Fruit fly (Drosophila melanogaster): ENCODE data around the gene CG2218.

CG2218 gene

DNA sequence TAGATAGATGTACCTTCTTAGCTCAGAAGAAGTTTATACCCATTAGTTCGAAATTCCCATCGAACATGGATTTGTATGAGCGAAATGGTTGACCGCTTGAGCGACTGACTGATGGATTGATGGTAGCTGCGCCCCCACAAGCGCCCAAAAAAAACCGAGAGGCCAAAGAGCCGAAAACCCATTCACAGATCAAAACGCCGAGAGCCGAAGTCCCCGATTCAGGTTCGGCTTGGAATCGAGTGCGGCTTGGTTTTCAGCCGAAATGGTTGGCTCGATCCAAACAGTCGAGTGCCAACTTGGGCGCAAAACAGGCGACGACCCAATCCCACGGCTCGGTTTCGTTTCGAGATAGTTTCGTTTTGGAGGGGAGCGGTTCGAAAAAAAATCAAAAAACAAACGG, 32.1 kb upstream of the CG2218 start (continued):
- no peak for TF ChIP-seq vri (GFP tag; optimal IDR thresholded peaks at IDR 0.05)
- no peak for TF ChIP-seq CG9139 (GFP tag; optimal IDR thresholded peaks at IDR 0.05)
- TF ChIP-seq fd59A (GFP tag; optimal IDR thresholded peaks at IDR 0.05) = no peak

DNA sequence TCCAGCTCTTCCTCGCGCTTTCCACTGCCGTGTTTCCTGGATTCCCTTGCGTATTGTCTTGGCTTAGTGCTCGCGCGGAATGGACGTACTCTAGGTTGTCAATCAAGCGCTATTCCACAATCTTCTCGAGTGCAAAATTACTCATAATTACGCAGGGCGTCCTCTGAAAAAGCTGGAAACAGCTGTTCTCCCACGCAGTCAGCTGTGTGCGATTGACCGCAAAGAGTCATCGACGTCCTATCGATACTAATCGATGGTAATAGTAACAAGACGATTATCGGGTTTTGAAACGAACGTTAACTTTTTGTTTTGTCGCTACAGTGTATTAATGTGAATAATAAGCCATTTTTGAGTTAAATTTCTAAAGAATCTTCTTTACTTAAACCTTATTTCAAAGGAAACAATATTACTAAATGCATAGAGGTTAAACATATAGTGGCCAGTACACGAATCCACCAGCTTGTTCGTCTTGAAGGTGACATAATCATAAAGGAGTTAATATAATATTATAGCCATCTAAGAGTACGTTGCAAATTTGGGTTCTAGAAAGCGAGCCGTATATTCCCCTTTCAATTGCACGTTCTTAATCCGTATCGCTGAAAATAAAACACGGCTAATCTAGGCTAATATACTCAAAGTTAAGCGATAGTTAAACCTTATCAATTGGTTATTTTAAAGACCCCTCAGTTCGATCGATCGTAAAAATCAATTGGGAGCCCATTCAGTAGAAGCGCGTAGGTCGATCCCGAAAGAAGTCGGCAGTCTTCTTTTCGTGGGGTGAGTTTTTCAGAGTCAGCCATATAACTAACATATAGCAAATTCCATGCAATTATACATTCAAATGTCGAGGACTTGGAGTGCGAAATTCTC, 31.2 kb upstream of the CG2218 start, which contains the start of the genes CG2224 and CDase:
Gene CG2224, minus strand, starts transcription at position 235 of the 870 bp plus-strand sequence.
Gene CDase, plus strand, starts transcription at position 456 of the 870 bp plus-strand sequence.
- TF ChIP-seq CG10631 (GFP tag; optimal IDR thresholded peaks at IDR 0.05) (no peak), CG32006 (GFP tag; optimal IDR thresholded peaks at IDR 0.05) (no peak), Eip78C (GFP tag) (peak; percentile 8), fd59A (GFP tag; optimal IDR thresholded peaks at IDR 0.05) (no peak)

DNA sequence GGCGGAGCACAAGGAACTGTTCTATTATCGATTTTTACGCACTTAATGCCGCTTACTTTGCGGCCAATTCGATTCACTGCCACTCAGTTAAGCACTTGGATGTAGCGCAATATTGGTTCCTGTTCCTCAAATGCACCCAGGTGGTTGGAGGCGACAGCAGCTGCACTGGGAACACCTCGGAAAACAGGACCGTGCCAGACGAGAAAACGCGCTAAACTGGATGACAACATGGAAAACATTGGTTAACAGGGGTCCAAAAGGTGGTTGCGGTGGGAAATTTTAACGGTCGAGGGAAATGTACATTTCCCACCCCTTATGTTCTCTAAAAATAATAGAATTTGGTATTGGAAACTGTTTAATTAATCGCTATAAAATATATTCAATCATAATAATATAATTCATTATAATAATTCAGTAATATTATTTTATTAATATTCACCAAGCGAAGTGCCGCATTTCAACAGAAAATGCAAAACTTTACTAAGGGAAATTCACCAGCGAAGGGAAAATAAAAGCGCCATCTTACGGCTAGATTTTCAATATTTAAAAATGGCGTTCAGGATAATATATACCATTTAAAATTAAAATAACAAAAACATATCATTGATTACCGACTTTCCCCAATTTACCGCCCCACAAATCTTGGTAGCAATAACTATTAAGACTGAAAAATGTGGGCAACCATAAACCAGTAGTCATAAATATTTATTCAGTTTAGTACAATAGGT, 27.9 kb upstream of the CG2218 start, which contains the start of gene aralar1:
Gene aralar1, minus strand, starts transcription at position 51 of the 728 bp plus-strand sequence.
- TF ChIP-seq Hr39 (GFP tag; optimal IDR thresholded peaks at IDR 0.05) = no peak
- TF ChIP-seq CG7368 (GFP tag; optimal IDR thresholded peaks at IDR 0.05) = no peak
- TF ChIP-seq dac (GFP tag; optimal IDR thresholded peaks at IDR 0.05) = no peak
- TF ChIP-seq CG16779 (tag; optimal IDR thresholded peaks at IDR 0.05) = no peak
- no peak for TF ChIP-seq dsx (GFP tag; optimal IDR thresholded peaks at IDR 0.05; ENCODE audit: poor library complexity, severe bottlenecking)
- no peak for TF ChIP-seq Met (GFP tag; optimal IDR thresholded peaks at IDR 0.05)
- TF ChIP-seq CG32006 (GFP tag; optimal IDR thresholded peaks at IDR 0.05) = no peak
- no peak for TF ChIP-seq CG10669 (GFP tag; optimal IDR thresholded peaks at IDR 0.05)
- TF ChIP-seq CG6792 (GFP tag; optimal IDR thresholded peaks at IDR 0.05) = no peak
- TF ChIP-seq OdsH (GFP tag; optimal IDR thresholded peaks at IDR 0.05) = no peak

DNA sequence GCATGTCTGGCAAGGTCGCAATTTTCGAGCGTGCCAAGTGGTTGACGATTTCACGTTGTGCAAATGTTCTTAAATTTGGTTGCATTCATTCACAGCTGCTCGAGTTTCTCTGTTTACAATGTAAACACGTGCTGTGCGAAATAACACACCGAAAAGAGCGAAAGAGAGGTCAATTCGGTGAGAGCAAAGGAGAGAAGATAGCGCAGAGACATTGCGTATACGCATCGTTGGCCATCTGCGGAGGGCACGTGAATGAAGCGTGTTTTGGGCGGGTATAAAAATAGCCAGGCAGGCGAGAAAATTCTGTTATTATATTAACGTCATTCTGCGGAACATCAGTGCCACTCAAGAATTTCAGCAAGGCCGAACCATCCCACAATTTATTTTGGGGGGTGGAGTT, 26.4 kb upstream of the CG2218 start:
- TF ChIP-seq Lpt (GFP tag; optimal IDR thresholded peaks at IDR 0.05) (no peak), svp (GFP tag) (peak; percentile 83), Met (GFP tag; optimal IDR thresholded peaks at IDR 0.05) (peak; percentile 52), CG8632 (GFP tag; optimal IDR thresholded peaks at IDR 0.05) (no peak), pdm3 (GFP tag; optimal IDR thresholded peaks at IDR 0.05) (no peak), acj6 (GFP tag; optimal IDR thresholded peaks at IDR 0.05) (no peak), Eip93F (GFP tag; optimal IDR thresholded peaks at IDR 0.05) (no peak), CG6792 (GFP tag; optimal IDR thresholded peaks at IDR 0.05) (peak; percentile 3), CG3919 (GFP tag; optimal IDR thresholded peaks at IDR 0.05) (peak; percentile 8), Eip75B (GFP tag; optimal IDR thresholded peaks at IDR 0.05) (no peak), CG6163 (GFP tag; IDR thresholded peaks at IDR 0.05) (peak; percentile 32; the same call in 1 of the 3 replicates), CG16779 (tag; optimal IDR thresholded peaks at IDR 0.05) (no peak), CG6808 (GFP tag; optimal IDR thresholded peaks at IDR 0.05) (no peak), CG31627 (GFP tag; optimal IDR thresholded peaks at IDR 0.05) (peak; percentile 15), esn (GFP tag; optimal IDR thresholded peaks at IDR 0.05) (peak; percentile 38), dac (GFP tag; optimal IDR thresholded peaks at IDR 0.05) (no peak), topi (GFP tag; optimal IDR thresholded peaks at IDR 0.05) (peak; percentile 8), cyc (GFP tag; optimal IDR thresholded peaks at IDR 0.05) (no peak), CG9139 (GFP tag; optimal IDR thresholded peaks at IDR 0.05) (no peak), Sox102F (GFP tag; optimal IDR thresholded peaks at IDR 0.05) (peak; percentile 1), CG11294 (GFP tag; IDR thresholded peaks at IDR 0.05) (no peak), Eip78C (GFP tag) (peak; percentile 26)

DNA sequence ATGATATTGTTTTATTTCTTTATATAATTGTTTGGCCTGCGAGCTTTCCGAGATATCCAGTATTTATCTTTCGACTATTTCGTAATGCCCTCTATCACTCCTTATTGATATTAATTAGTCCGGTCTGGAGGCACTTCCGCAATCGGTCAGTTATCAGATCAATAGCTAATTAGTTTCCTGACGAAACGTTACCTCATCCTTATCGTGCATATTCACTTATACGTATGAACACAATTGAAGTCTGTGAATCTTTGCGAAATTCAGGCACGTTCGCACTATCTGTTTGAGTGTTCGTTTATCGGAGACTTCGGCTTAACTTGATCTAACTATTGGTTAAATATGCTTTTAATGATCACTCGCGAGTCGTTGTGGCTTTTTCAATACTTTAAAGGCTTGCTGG, 25.2 kb upstream of the CG2218 start:
- TF ChIP-seq CG32006 (GFP tag; optimal IDR thresholded peaks at IDR 0.05) = no peak
- no peak for TF ChIP-seq CG8632 (GFP tag; optimal IDR thresholded peaks at IDR 0.05)
- no peak for TF ChIP-seq CG4318 (GFP tag; optimal IDR thresholded peaks at IDR 0.05)
- TF ChIP-seq spab (GFP tag; optimal IDR thresholded peaks at IDR 0.05) = no peak
- TF ChIP-seq acj6 (GFP tag; optimal IDR thresholded peaks at IDR 0.05) = no peak
- TF ChIP-seq CG3919 (GFP tag; optimal IDR thresholded peaks at IDR 0.05) = no peak
- TF ChIP-seq Eip75B (GFP tag; optimal IDR thresholded peaks at IDR 0.05) = no peak
- TF ChIP-seq CG3032 (tag; optimal IDR thresholded peaks at IDR 0.05) = no peak
- TF ChIP-seq Hr38 (GFP tag; optimal IDR thresholded peaks at IDR 0.05) = no peak
